Worm (Caenorhabditis elegans) whole organism, early embryonic: ENCODE results near the gene cyp-35A5.

Experiments used
- B0310.2 ChIP-seq: sonication (generic microtip); optimal IDR thresholded peaks from 2 replicates; lab custom pipeline; 2016; ENCODE audit warnings: mild to moderate bottlenecking, missing genetic modification characterization, missing compliant biosample characterization
- F13C5.2 ChIP-seq: sonication (generic microtip); optimal IDR thresholded peaks from 2 replicates; lab custom pipeline; 2017; ENCODE audit warnings: mild to moderate bottlenecking, missing genetic modification characterization, inconsistent platforms, missing compliant biosample characterization
- aly-1 ChIP-seq: sonication (generic microtip); optimal IDR thresholded peaks from 2 replicates; lab custom pipeline; 2016; ENCODE audit warnings: missing genetic modification characterization, missing compliant biosample characterization
- ama-1 ChIP-seq: fragments of 150-350 bp; optimal IDR thresholded peaks from 2 replicates; lab custom pipeline; 2014
- ceh-13 ChIP-seq: fragments of 200-800 bp; sonication (Bioruptor generic); optimal IDR thresholded peaks from 2 replicates; lab custom pipeline; 2018; ENCODE audit warnings: mild to moderate bottlenecking, missing genetic modification characterization, missing compliant biosample characterization
- ceh-36 ChIP-seq: sonication (generic microtip); optimal IDR thresholded peaks from 2 replicates; lab custom pipeline; 2016; ENCODE audit warnings: missing genetic modification characterization, inconsistent platforms, missing compliant biosample characterization
- ets-7 ChIP-seq: sonication (generic microtip); optimal IDR thresholded peaks from 2 replicates; lab custom pipeline; 2016; ENCODE audit warnings: missing genotype, missing genetic modification characterization, missing compliant biosample characterization
- flt-1 ChIP-seq: fragments of 200-800 bp; sonication (Bioruptor generic); IDR thresholded peaks from 2 replicates; pipeline ENCODE4 v1.3.6; 2022; ENCODE audit warnings: missing genetic modification characterization, missing compliant biosample characterization
- hmg-4 ChIP-seq: fragments of 200-800 bp; sonication (Bioruptor generic); optimal IDR thresholded peaks from 2 replicates; lab custom pipeline; 2018; ENCODE audit warnings: mild to moderate bottlenecking, missing genetic modification characterization, missing compliant biosample characterization
- hnd-1 ChIP-seq: sonication (generic microtip); optimal IDR thresholded peaks from 2 replicates; lab custom pipeline; 2016; ENCODE audit warnings: missing genetic modification characterization, missing compliant biosample characterization
- pes-1 ChIP-seq: fragments of 200-800 bp; sonication (Bioruptor generic); IDR thresholded peaks from 2 replicates; pipeline ENCODE4 v1.3.6; 2022; ENCODE audit warnings: missing genetic modification reagents, missing genetic modification characterization, missing compliant biosample characterization
- scrt-1 ChIP-seq: fragments of 200-800 bp; sonication (Bioruptor generic); IDR thresholded peaks from 2 replicates; pipeline ENCODE4 v1.3.6; 2022; ENCODE audit warnings: missing genetic modification characterization, missing compliant biosample characterization
- tbx-37 ChIP-seq: fragments of 200-800 bp; sonication (Bioruptor generic); conservative IDR thresholded peaks from 2 replicates; pipeline ENCODE4 v1.3.6; 2022; ENCODE audit warnings: missing genetic modification reagents, missing genetic modification characterization, missing compliant biosample characterization
- tra-4 ChIP-seq: sonication (generic microtip); optimal IDR thresholded peaks from 2 replicates; lab custom pipeline; 2017; ENCODE audit warnings: missing genetic modification characterization, missing compliant biosample characterization

ce11 chrV:3894661-3895060 is 41.5 kb upstream of the cyp-35A5 start, which contains the start of gene sre-9:
- TF ChIP-seq pes-1 (GFP tag; lab: Robert Waterston, UW) = no peak
- TF ChIP-seq ama-1 (lab: Kevin White, UChicago) = no peak
- no peak for TF ChIP-seq ceh-13 (GFP tag; lab: Kevin White, UChicago)
- no peak for TF ChIP-seq F13C5.2 (tag; lab: Kevin White, UChicago)
- TF ChIP-seq flt-1 (GFP tag; lab: Robert Waterston, UW) = no peak
- no peak for TF ChIP-seq aly-1
- no peak for TF ChIP-seq B0310.2 (tag; lab: Kevin White, UChicago)
- TF ChIP-seq hmg-4 (GFP tag; lab: Kevin White, UChicago) = no peak
- TF ChIP-seq scrt-1 (GFP tag; lab: Robert Waterston, UW) = no peak
- TF ChIP-seq hnd-1 (tag; lab: Kevin White, UChicago) = no peak
- no peak for TF ChIP-seq ceh-36 (tag; lab: Kevin White, UChicago)
- no peak for TF ChIP-seq tra-4
- TF ChIP-seq ets-7 (tag; lab: Kevin White, UChicago) = no peak
- TF ChIP-seq tbx-37 = no peak
